Worm (Caenorhabditis elegans) whole organism, young adult: ENCODE data around the gene par-1.

ENCODE experiments used
- ceh-27 ChIP-seq: fragments of 200-800 bp; sonication (Bioruptor generic); optimal IDR thresholded peaks from 2 replicates; lab custom pipeline; 2018; ENCODE audit warnings: mild to moderate bottlenecking, missing genetic modification characterization, moderate library complexity, missing compliant biosample characterization
- mel-28 ChIP-seq: sonication (generic microtip); optimal IDR thresholded peaks from 2 replicates; lab custom pipeline; 2016; ENCODE audit warnings: borderline replicate concordance, mild to moderate bottlenecking, missing genetic modification characterization, missing compliant biosample characterization
- tbp1 ChIP-seq: fragments of 200-800 bp; sonication (Bioruptor generic); optimal IDR thresholded peaks from 2 replicates; lab custom pipeline; 2018; ENCODE audit warnings: mild to moderate bottlenecking, missing genetic modification characterization, missing compliant biosample characterization
- unc-62 ChIP-seq: fragments of 150-350 bp; optimal IDR thresholded peaks from 2 replicates; lab custom pipeline; 2014; ENCODE audit warnings: missing biosample characterization, missing genetic modification reagents, missing genetic modification characterization

DNA sequence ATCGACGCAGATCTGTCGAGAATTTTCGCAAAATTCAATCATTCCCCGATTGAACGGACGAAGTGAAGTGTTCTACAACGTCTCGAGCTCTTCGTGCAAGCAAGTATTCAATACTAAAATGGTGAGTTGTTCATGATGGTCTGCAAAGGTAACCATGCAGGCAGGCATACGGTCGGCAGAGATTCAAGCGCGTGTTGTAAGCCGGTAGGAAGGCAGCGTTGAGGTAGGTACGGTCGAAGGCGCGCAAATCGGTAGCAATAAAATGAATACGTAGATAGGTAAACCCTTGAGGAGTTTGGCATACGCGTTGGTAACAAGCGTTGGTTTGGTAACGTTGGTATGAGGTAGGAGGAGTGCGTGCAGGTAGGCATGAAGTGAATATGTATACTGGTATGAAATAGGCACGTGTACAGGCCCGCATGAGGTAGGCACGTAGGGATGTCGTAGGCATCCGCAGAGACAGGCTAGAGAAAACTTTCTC lies 77.3 kb downstream of the par-1 start, which contains the start of gene D1086.17:
- TF ChIP-seq tbp1 (GFP tag; lab: Kevin White, UChicago) = no peak
- no peak for TF ChIP-seq unc-62 (GFP tag; lab: Kevin White, UChicago)
- TF ChIP-seq mel-28 (tag; lab: Kevin White, UChicago) = no peak
- TF ChIP-seq ceh-27 (GFP tag; lab: Kevin White, UChicago) = no peak
